Worm (Caenorhabditis elegans): ENCODE data around the gene ZK673.11.
"Not testable (repeated sequence)": the region's sequence is repeated elsewhere in the genome, so short reads cannot be mapped to it uniquely, and the experiment has no call there.

ZK673.11 gene

ce11 chrII:10480043-10480442 lies 23.0 kb downstream of the ZK673.11 start:
- TF ChIP-seq W03F9.2 (tag; optimal IDR thresholded peaks at IDR 0.05) (no peak), him-1 (tag; optimal IDR thresholded peaks at IDR 0.05) (no peak), dao-5 (tag; optimal IDR thresholded peaks at IDR 0.05) (no peak)

ce11 chrII:10481824-10482556 lies 24.9 kb downstream of the ZK673.11 start, which contains the start of the genes clec-60 and ZK666.11:
Gene clec-60 (minus strand): TSS chrII:10481874.
Gene ZK666.11 (plus strand): TSS chrII:10482522.
- TF ChIP-seq W03F9.2 (tag; optimal IDR thresholded peaks at IDR 0.05) (no peak), dao-5 (tag; optimal IDR thresholded peaks at IDR 0.05) (no peak), him-1 (tag; optimal IDR thresholded peaks at IDR 0.05) (no peak)

- TF ChIP-seq dao-5 (tag; optimal IDR thresholded peaks at IDR 0.05) (no peak), him-1 (tag; optimal IDR thresholded peaks at IDR 0.05) (no peak), W03F9.2 (tag; optimal IDR thresholded peaks at IDR 0.05) (no peak)
Observed at ce11 chrII:10482899-10483298, 25.8 kb downstream of the ZK673.11 start.

- no peak for TF ChIP-seq dao-5 (tag; optimal IDR thresholded peaks at IDR 0.05)
- no peak for TF ChIP-seq W03F9.2 (tag; optimal IDR thresholded peaks at IDR 0.05)
- no peak for TF ChIP-seq him-1 (tag; optimal IDR thresholded peaks at IDR 0.05)
Observed at ce11 chrII:10483860-10484259, 26.8 kb downstream of the ZK673.11 start.

ce11 chrII:10485640-10486039 lies 28.6 kb downstream of the ZK673.11 start:
- no peak for TF ChIP-seq W03F9.2 (tag; optimal IDR thresholded peaks at IDR 0.05)
- TF ChIP-seq him-1 (tag; optimal IDR thresholded peaks at IDR 0.05), result no peak
- TF ChIP-seq dao-5 (tag; optimal IDR thresholded peaks at IDR 0.05), result no peak

ce11 chrII:10486738-10487137 lies 29.7 kb downstream of the ZK673.11 start, which contains the start of gene ZK666.15:
Gene ZK666.15 (plus strand): TSS chrII:10487038.
- TF ChIP-seq dao-5 (tag; optimal IDR thresholded peaks at IDR 0.05) (no peak), him-1 (tag; optimal IDR thresholded peaks at IDR 0.05) (no peak), W03F9.2 (tag; optimal IDR thresholded peaks at IDR 0.05) (no peak)

ce11 chrII:10490329-10490728 lies 33.2 kb downstream of the ZK673.11 start, which contains the start of gene clec-61:
Gene clec-61 (minus strand): TSS chrII:10490537.
- no peak for TF ChIP-seq dao-5 (tag; optimal IDR thresholded peaks at IDR 0.05)
- TF ChIP-seq him-1 (tag; optimal IDR thresholded peaks at IDR 0.05), result no peak
- TF ChIP-seq W03F9.2 (tag; optimal IDR thresholded peaks at IDR 0.05), result no peak

ce11 chrII:10493034-10493433 lies 36.0 kb downstream of the ZK673.11 start, which contains the start of gene ZK666.8:
Gene ZK666.8 (minus strand): TSS chrII:10493134.
- not testable (repeated sequence) for TF ChIP-seq W03F9.2, dao-5, him-1 (tag; optimal IDR thresholded peaks at IDR 0.05)

- TF ChIP-seq W03F9.2 (tag; optimal IDR thresholded peaks at IDR 0.05), result no peak
- TF ChIP-seq him-1 (tag; optimal IDR thresholded peaks at IDR 0.05), result no peak
- no peak for TF ChIP-seq dao-5 (tag; optimal IDR thresholded peaks at IDR 0.05)
Observed at ce11 chrII:10494467-10494866, 37.4 kb downstream of the ZK673.11 start, which contains the start of gene ZK666.14. Gene ZK666.14 (plus strand): TSS chrII:10494767.

ce11 chrII:10495912-10496311 lies 38.8 kb downstream of the ZK673.11 start, which contains the start of gene ZK666.12:
Gene ZK666.12 (plus strand): TSS chrII:10496212.
- TF ChIP-seq him-1 (tag; optimal IDR thresholded peaks at IDR 0.05) (no peak), dao-5 (tag; optimal IDR thresholded peaks at IDR 0.05) (no peak), W03F9.2 (tag; optimal IDR thresholded peaks at IDR 0.05) (no peak)

ce11 chrII:10500674-10501073 lies 43.6 kb downstream of the ZK673.11 start:
- TF ChIP-seq W03F9.2 (tag; optimal IDR thresholded peaks at IDR 0.05) (no peak), him-1 (tag; optimal IDR thresholded peaks at IDR 0.05) (no peak), dao-5 (tag; optimal IDR thresholded peaks at IDR 0.05) (no peak)

ce11 chrII:10501578-10501977 lies 44.5 kb downstream of the ZK673.11 start:
- no peak for TF ChIP-seq him-1 (tag; optimal IDR thresholded peaks at IDR 0.05)
- TF ChIP-seq W03F9.2 (tag; optimal IDR thresholded peaks at IDR 0.05), result no peak
- TF ChIP-seq dao-5 (tag; optimal IDR thresholded peaks at IDR 0.05), result no peak

- TF ChIP-seq W03F9.2 (tag; optimal IDR thresholded peaks at IDR 0.05), result peak; percentile 52
- peak; percentile 63 for TF ChIP-seq him-1 (tag; optimal IDR thresholded peaks at IDR 0.05)
- peak; percentile 56 for TF ChIP-seq dao-5 (tag; optimal IDR thresholded peaks at IDR 0.05)
Observed at ce11 chrII:10502491-10503063, 45.5 kb downstream of the ZK673.11 start, which contains the start of gene myrf-1. Gene myrf-1 (minus strand): TSS chrII:10502541.

ce11 chrII:10504729-10505128 lies 47.6 kb downstream of the ZK673.11 start:
- TF ChIP-seq him-1 (tag; optimal IDR thresholded peaks at IDR 0.05) (no peak), dao-5 (tag; optimal IDR thresholded peaks at IDR 0.05) (no peak), W03F9.2 (tag; optimal IDR thresholded peaks at IDR 0.05) (no peak)
